Fruit fly (Drosophila melanogaster) whole organism, embryonic: ENCODE measurements around the gene CG42494.

Experiments used
- BEAF-32 ChIP-seq: fragments of 200-800 bp; sonication (Bioruptor generic); optimal IDR thresholded peaks from 3 replicates; lab custom pipeline; 2017; ENCODE audit warnings: missing biosample characterization, missing genetic modification characterization, mild to moderate bottlenecking, moderate library complexity, missing genetic modification reagents
- CG10979 ChIP-seq: fragments of 200-800 bp; sonication (Bioruptor generic); optimal IDR thresholded peaks from 2 replicates; lab custom pipeline; 2018; ENCODE audit warnings: missing biosample characterization, mild to moderate bottlenecking, missing genetic modification characterization, moderate library complexity
- CG11504 ChIP-seq: fragments of 200-800 bp; sonication (Bioruptor generic); optimal IDR thresholded peaks from 3 replicates; lab custom pipeline; 2019; ENCODE audit warnings: missing biosample characterization, mild to moderate bottlenecking, missing genetic modification characterization, moderate library complexity
- CG12744 ChIP-seq: fragments of 200-800 bp; sonication (Bioruptor generic); optimal IDR thresholded peaks from 2 replicates; lab custom pipeline; 2016; ENCODE audit warnings: missing biosample characterization, missing genetic modification characterization
- CG13287 ChIP-seq: fragments of 200-800 bp; sonication (Bioruptor generic); IDR thresholded peaks from 2 replicates; pipeline ENCODE4 v1.3.6; 2022; ENCODE audit warnings: missing biosample characterization, missing genetic modification characterization; ENCODE audit not compliant: partially characterized antibody
- CG13894 ChIP-seq: fragments of 200-800 bp; sonication (Bioruptor generic); optimal IDR thresholded peaks from 3 replicates; lab custom pipeline; 2018; ENCODE audit warnings: missing biosample characterization, mild to moderate bottlenecking, missing genetic modification characterization, moderate library complexity
- CG16863 ChIP-seq: fragments of 200-800 bp; sonication (Bioruptor generic); optimal IDR thresholded peaks from 3 replicates; lab custom pipeline; 2016; ENCODE audit warnings: missing biosample characterization, missing genetic modification characterization
- CG17912 ChIP-seq: fragments of 200-800 bp; sonication (Bioruptor generic); optimal IDR thresholded peaks from 2 replicates; lab custom pipeline; 2018; ENCODE audit warnings: missing biosample characterization, mild to moderate bottlenecking, missing genetic modification characterization
- CG3065 ChIP-seq: fragments of 200-800 bp; sonication (Bioruptor generic); optimal IDR thresholded peaks from 2 replicates; lab custom pipeline; 2016; ENCODE audit warnings: missing biosample characterization, missing genetic modification characterization
- CG3163 ChIP-seq: fragments of 200-800 bp; sonication (Bioruptor generic); optimal IDR thresholded peaks from 3 replicates; lab custom pipeline; 2016; ENCODE audit warnings: missing biosample characterization, missing genetic modification characterization
- CG32767 ChIP-seq: fragments of 200-800 bp; sonication (Bioruptor generic); IDR thresholded peaks from 2 replicates; pipeline ENCODE4 v1.3.6; 2022; ENCODE audit warnings: missing biosample characterization, missing genetic modification characterization
- CG34376 ChIP-seq: fragments of 200-800 bp; sonication (Bioruptor generic); optimal IDR thresholded peaks from 2 replicates; lab custom pipeline; 2018; ENCODE audit warnings: missing biosample characterization, mild to moderate bottlenecking, missing genetic modification characterization
- CG3838 ChIP-seq: fragments of 200-800 bp; sonication (Bioruptor generic); optimal IDR thresholded peaks from 3 replicates; lab custom pipeline; 2016; ENCODE audit warnings: missing biosample characterization, missing genetic modification characterization
- CG4328 ChIP-seq: fragments of 200-800 bp; sonication (Bioruptor generic); optimal IDR thresholded peaks from 3 replicates; lab custom pipeline; 2017; ENCODE audit warnings: missing biosample characterization, missing genetic modification reagents, missing genetic modification characterization
- CG5245 ChIP-seq: fragments of 200-800 bp; sonication (Bioruptor generic); optimal IDR thresholded peaks from 3 replicates; lab custom pipeline; 2016; ENCODE audit warnings: missing biosample characterization, missing genetic modification characterization
- CG6683 ChIP-seq: fragments of 200-800 bp; sonication (Bioruptor generic); optimal IDR thresholded peaks from 2 replicates; lab custom pipeline; 2017; ENCODE audit warnings: missing biosample characterization, mild to moderate bottlenecking, missing genetic modification characterization, missing genetic modification reagents
- CG6854 ChIP-seq: fragments of 200-800 bp; sonication (Bioruptor generic); optimal IDR thresholded peaks from 3 replicates; lab custom pipeline; 2017; ENCODE audit warnings: missing biosample characterization, mild to moderate bottlenecking, missing genetic modification characterization
- CG8089 ChIP-seq: fragments of 200-800 bp; sonication (Bioruptor generic); optimal IDR thresholded peaks from 3 replicates; lab custom pipeline; 2016; ENCODE audit warnings: missing biosample characterization, missing genetic modification characterization
- CG8281 ChIP-seq: fragments of 200-800 bp; sonication (Bioruptor generic); optimal IDR thresholded peaks from 2 replicates; lab custom pipeline; 2018; ENCODE audit warnings: missing biosample characterization, mild to moderate bottlenecking, missing genetic modification characterization, moderate library complexity
- CG8290 ChIP-seq, 3 experiments: fragments of 200-800 bp; sonication (Bioruptor generic); optimal IDR thresholded peaks; 2 replicates each; lab custom pipeline; 2016 to 2019; ENCODE audit warnings: missing biosample characterization in 3 of 3, missing genetic modification characterization in 3 of 3, mild to moderate bottlenecking in 2 of 3, moderate library complexity in 1 of 3
- CG9727 ChIP-seq: fragments of 200-800 bp; sonication (Bioruptor generic); optimal IDR thresholded peaks from 3 replicates; lab custom pipeline; 2017; ENCODE audit warnings: missing biosample characterization, mild to moderate bottlenecking, missing genetic modification characterization
- CG9817 ChIP-seq: fragments of 200-800 bp; sonication (Bioruptor generic); optimal IDR thresholded peaks from 2 replicates; lab custom pipeline; 2018; ENCODE audit warnings: missing biosample characterization, mild to moderate bottlenecking, missing genetic modification characterization, moderate library complexity
- CTCF ChIP-seq: fragments of 200-800 bp; sonication (Bioruptor generic); optimal IDR thresholded peaks from 2 replicates; lab custom pipeline; 2017; ENCODE audit warnings: missing biosample characterization, mild to moderate bottlenecking, missing genetic modification characterization, moderate library complexity
- D ChIP-seq, 2 experiments: fragments of 200-800 bp in 1 of 2; fragments of >200 bp in 1 of 2; sonication (Bioruptor generic) in 1 of 2; optimal IDR thresholded peaks; 2 replicates in 1 of 2; 3 replicates in 1 of 2; lab custom pipeline; 2017; ENCODE audit warnings: mild to moderate bottlenecking in 1 of 2, missing biosample characterization in 1 of 2, missing genetic modification characterization in 1 of 2, missing genetic modification reagents in 1 of 2
- Dad ChIP-seq: fragments of 200-800 bp; sonication (Bioruptor generic); optimal IDR thresholded peaks from 3 replicates; lab custom pipeline; 2016; ENCODE audit warnings: missing biosample characterization, missing genetic modification characterization
- Dll ChIP-seq: fragments of 200-800 bp; sonication (Bioruptor generic); IDR thresholded peaks from 4 replicates; pipeline ENCODE4 v1.3.6; 2022; ENCODE audit warnings: missing biosample characterization, missing genetic modification characterization; ENCODE audit not compliant: partially characterized antibody
- Fer3 ChIP-seq: fragments of 200-800 bp; sonication (Bioruptor generic); optimal IDR thresholded peaks from 2 replicates; lab custom pipeline; 2018; ENCODE audit warnings: missing biosample characterization, mild to moderate bottlenecking, missing genetic modification characterization, moderate library complexity
- Meics ChIP-seq: fragments of 200-800 bp; sonication (Bioruptor generic); optimal IDR thresholded peaks from 2 replicates; lab custom pipeline; 2017; ENCODE audit warnings: missing biosample characterization, mild to moderate bottlenecking, missing genetic modification characterization
- Neu2 ChIP-seq: fragments of 200-800 bp; sonication (Bioruptor generic); optimal IDR thresholded peaks from 3 replicates; lab custom pipeline; 2016; ENCODE audit warnings: missing biosample characterization, missing genetic modification characterization, borderline replicate concordance
- Poxn ChIP-seq: fragments of 200-800 bp; sonication (Bioruptor generic); IDR thresholded peaks from 2 replicates; pipeline ENCODE4 v1.3.6; 2022; ENCODE audit warnings: missing biosample characterization, missing genetic modification characterization
- Six4 ChIP-seq: fragments of 200-800 bp; sonication (Bioruptor generic); optimal IDR thresholded peaks from 2 replicates; lab custom pipeline; 2016; ENCODE audit warnings: missing biosample characterization, missing genetic modification characterization
- Sry-δ ChIP-seq: fragments of 200-800 bp; sonication (Bioruptor generic); optimal IDR thresholded peaks from 2 replicates; lab custom pipeline; 2016; ENCODE audit warnings: missing biosample characterization, missing genetic modification characterization
- Trl ChIP-seq, 3 experiments: fragments of >200 bp in 2 of 3; fragments of 200-800 bp in 1 of 3; sonication (Bioruptor generic) in 1 of 3; optimal IDR thresholded peaks; 2 replicates in 1 of 3; 3 replicates in 2 of 3; lab custom pipeline; 2016 to 2017; ENCODE audit warnings: missing biosample characterization in 1 of 3, missing genetic modification characterization in 1 of 3
- aop ChIP-seq: fragments of 200-800 bp; sonication (Bioruptor generic); IDR thresholded peaks from 2 replicates; pipeline ENCODE4 v1.3.6; 2022; ENCODE audit warnings: missing biosample characterization, missing genetic modification characterization
- bbx ChIP-seq: fragments of 200-800 bp; sonication (Bioruptor generic); IDR thresholded peaks from 2 replicates; pipeline ENCODE4 v1.3.6; 2022; ENCODE audit warnings: missing biosample characterization, missing genetic modification characterization; ENCODE audit not compliant: partially characterized antibody
- croc ChIP-seq: fragments of 200-800 bp; sonication (Bioruptor generic); conservative IDR thresholded peaks from 3 replicates; pipeline ENCODE4 v1.3.6; 2022; ENCODE audit warnings: missing biosample characterization, missing genetic modification characterization
- da ChIP-seq: fragments of 200-800 bp; sonication (Bioruptor generic); optimal IDR thresholded peaks from 2 replicates; lab custom pipeline; 2016; ENCODE audit warnings: missing biosample characterization, missing genetic modification characterization
- dmrt99B ChIP-seq: fragments of 200-800 bp; sonication (Bioruptor generic); optimal IDR thresholded peaks from 2 replicates; lab custom pipeline; 2018; ENCODE audit warnings: missing biosample characterization, mild to moderate bottlenecking, missing genetic modification characterization, moderate library complexity
- dpn ChIP-seq, 2 experiments: fragments of 200-800 bp; sonication (Bioruptor generic); optimal IDR thresholded peaks; 3 replicates each; lab custom pipeline; 2016; ENCODE audit warnings: missing biosample characterization in 2 of 2, missing genetic modification characterization in 2 of 2
- en ChIP-seq: fragments of 200-800 bp; sonication (Bioruptor generic); optimal IDR thresholded peaks from 2 replicates; lab custom pipeline; 2016; ENCODE audit warnings: missing biosample characterization, missing genetic modification characterization
- eyg ChIP-seq: fragments of 200-800 bp; sonication (Bioruptor generic); optimal IDR thresholded peaks from 3 replicates; lab custom pipeline; 2016; ENCODE audit warnings: missing biosample characterization, missing genetic modification characterization
- fd64A ChIP-seq: fragments of 200-800 bp; sonication (Bioruptor generic); optimal IDR thresholded peaks from 3 replicates; lab custom pipeline; 2018; ENCODE audit warnings: missing biosample characterization, mild to moderate bottlenecking, missing genetic modification characterization
- fru ChIP-seq: fragments of >200 bp; optimal IDR thresholded peaks from 2 replicates; lab custom pipeline; 2017
- fu2 ChIP-seq: fragments of 200-800 bp; sonication (Bioruptor generic); optimal IDR thresholded peaks from 2 replicates; lab custom pipeline; 2016; ENCODE audit warnings: missing biosample characterization, missing genetic modification characterization
- grn ChIP-seq: fragments of 200-800 bp; sonication (Bioruptor generic); optimal IDR thresholded peaks from 3 replicates; lab custom pipeline; 2017; ENCODE audit warnings: missing biosample characterization, missing genetic modification characterization
- pan ChIP-seq, 4 experiments: fragments of >200 bp in 3 of 4; fragments of 200-800 bp in 1 of 4; sonication (Bioruptor generic) in 1 of 4; optimal IDR thresholded peaks in 3 of 4; IDR thresholded peaks in 1 of 4; 2 replicates each; pipeline versions ENCODE4 v1.3.6 to Lab custom; 2017 to 2022; ENCODE audit warnings: missing biosample characterization in 2 of 4, missing genetic modification characterization in 2 of 4, mixed read lengths in 1 of 4
- unc-4 ChIP-seq: fragments of 200-800 bp; sonication (Bioruptor generic); IDR thresholded peaks from 2 replicates; pipeline ENCODE4 v1.3.6; 2022; ENCODE audit warnings: missing biosample characterization, missing genetic modification characterization; ENCODE audit not compliant: partially characterized antibody
- zen ChIP-seq: fragments of 200-800 bp; sonication (Bioruptor generic); optimal IDR thresholded peaks from 3 replicates; lab custom pipeline; 2018; ENCODE audit warnings: missing biosample characterization, mild to moderate bottlenecking, missing genetic modification characterization, moderate library complexity

CG42494 gene

dm6 chr3L:3192912-3193311 lies 8.7 kb downstream of the CG42494 start, which contains the start of gene Hsp83 (continued):
- TF ChIP-seq CG13894 (tag; lab: Kevin White, UChicago) (peak; percentile 97), bbx (GFP tag; lab: Robert Waterston, UW) (peak; percentile 62), CG10979 (peak; percentile 89), CG5245 (GFP tag; lab: Kevin White, UChicago) (peak; percentile 91), dmrt99B (peak; percentile 88), CTCF (GFP tag; lab: Kevin White, UChicago) (peak; percentile 80), CG4328 (peak; percentile 99), Neu2 (GFP tag; lab: Kevin White, UChicago) (peak; percentile 59), CG9817 (tag; lab: Kevin White, UChicago) (peak; percentile 88), Meics (GFP tag; lab: Kevin White, UChicago) (peak; percentile 99), Dad (GFP tag; lab: Kevin White, UChicago) (peak; percentile 95), CG9727 (GFP tag; lab: Kevin White, UChicago) (peak; percentile 95), CG3838 (GFP tag; lab: Kevin White, UChicago) (peak; percentile 52), D (optimal IDR thresholded peaks at IDR 0.05; lab: Kevin White, UChicago) (no peak), D (GFP tag; optimal IDR thresholded peaks at IDR 0.05; lab: Kevin White, UChicago) (peak; percentile 95), Trl (optimal IDR thresholded peaks at IDR 0.05; lab: Kevin White, UChicago) (no peak), Trl (GFP tag; optimal IDR thresholded peaks at IDR 0.05; lab: Kevin White, UChicago) (peak; percentile 97), CG6683 (peak; percentile 97), croc (peak; percentile 46), CG3065 (GFP tag; lab: Kevin White, UChicago) (peak; percentile 94), aop (GFP tag; lab: Robert Waterston, UW) (0 out of 2 replicates have a peak, but pooled peaks have one; percentile 41), CG8089 (peak; percentile 92), CG6854 (GFP tag; lab: Kevin White, UChicago) (peak; percentile 99), Sry-δ (GFP tag; lab: Kevin White, UChicago) (no peak), eyg (GFP tag; lab: Kevin White, UChicago) (peak; percentile 97), fru (lab: Kevin White, UChicago) (no peak), da (GFP tag; lab: Kevin White, UChicago) (peak; percentile 88), Poxn (GFP tag; lab: Robert Waterston, UW) (peak; percentile 40; the same call in 1 of the 2 replicates), CG11504 (peak; percentile 85), CG8281 (tag; lab: Kevin White, UChicago) (peak; percentile 74), en (GFP tag; lab: Kevin White, UChicago) (peak; percentile 91), unc-4 (peak; percentile 0; the same call in 1 of the 2 replicates), CG34376 (peak; percentile 100), Six4 (peak; percentile 88), CG13287 (no peak), CG16863 (GFP tag; lab: Kevin White, UChicago) (peak; percentile 90), BEAF-32 (no peak), CG12744 (GFP tag; lab: Kevin White, UChicago) (peak; percentile 94), dpn (GFP tag; optimal IDR thresholded peaks at IDR 0.05; lab: Kevin White, UChicago) (peak; percentile 85 to 94), CG17912 (GFP tag; lab: Kevin White, UChicago) (peak; percentile 99), fd64A (GFP tag; lab: Kevin White, UChicago) (peak; percentile 99), Dll (GFP tag; lab: Robert Waterston, UW) (no peak), pan (optimal IDR thresholded peaks at IDR 0.05; lab: Kevin White, UChicago) (no peak), pan (GFP tag; optimal IDR thresholded peaks at IDR 0.05 in 1 of 2, IDR thresholded peaks at IDR 0.05 in 1 of 2) (peak in 1 of 2 experiments; percentile 92), zen (tag; lab: Kevin White, UChicago) (peak; percentile 66), grn (GFP tag; lab: Kevin White, UChicago) (peak; percentile 81), fu2 (GFP tag; lab: Kevin White, UChicago) (peak; percentile 86), CG8290 (GFP tag; optimal IDR thresholded peaks at IDR 0.05; lab: Kevin White, UChicago) (peak; percentile 91), CG8290 (tag; optimal IDR thresholded peaks at IDR 0.05; lab: Kevin White, UChicago) (peak; percentile 97), CG32767 (peak; percentile 86), Fer3 (peak; percentile 98), CG3163 (GFP tag; lab: Kevin White, UChicago) (peak; percentile 87)
